Worm (Caenorhabditis elegans): ENCODE results near the gene grp-1.

grp-1 gene

DNA sequence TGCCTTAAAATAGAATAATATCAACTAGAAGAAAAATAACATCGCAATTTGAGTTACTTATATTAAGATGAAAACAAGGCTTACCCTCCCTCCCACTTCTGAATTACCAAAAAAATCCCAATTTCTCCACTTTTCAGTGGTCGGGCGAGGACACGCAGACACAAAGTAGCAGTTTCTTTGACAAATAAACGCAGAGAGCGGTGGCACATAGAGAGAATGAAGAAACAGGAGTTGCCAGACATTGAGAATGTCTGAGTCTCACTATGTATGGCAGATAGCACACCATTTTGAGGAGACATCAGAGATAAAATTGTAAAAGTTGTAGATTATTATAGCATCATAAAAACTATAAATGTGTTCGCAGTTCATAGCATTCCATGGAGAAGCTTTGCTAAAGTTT, 39.7 kb downstream of the grp-1 start:
- TF ChIP-seq ceh-88 (GFP tag; IDR thresholded peaks at IDR 0.05) (no peak), ceh-8 (GFP tag; optimal IDR thresholded peaks at IDR 0.05) (no peak), nhr-28 (tag; optimal IDR thresholded peaks at IDR 0.05) (no peak), dsc-1 (tag; optimal IDR thresholded peaks at IDR 0.05) (no peak), ama-1 (optimal IDR thresholded peaks at IDR 0.05) (peak; percentile 10), nhr-71 (tag; optimal IDR thresholded peaks at IDR 0.05) (peak; percentile 80), lin-14 (GFP tag; optimal IDR thresholded peaks at IDR 0.05) (peak; percentile 84), elt-3 (tag; optimal IDR thresholded peaks at IDR 0.05) (peak in 1 of 6 experiments; percentile 30), fkh-4 (tag; optimal IDR thresholded peaks at IDR 0.05; ENCODE audit: borderline replicate concordance) (no peak), nhr-11 (tag; optimal IDR thresholded peaks at IDR 0.05) (peak; percentile 41), lsy-2 (tag; optimal IDR thresholded peaks at IDR 0.05) (peak; percentile 73 to 84), lin-15B (tag; optimal IDR thresholded peaks at IDR 0.05) (no peak), unc-86 (tag; optimal IDR thresholded peaks at IDR 0.05) (peak; percentile 46), pax-3 (tag; optimal IDR thresholded peaks at IDR 0.05) (no peak), pqm-1 (tag; optimal IDR thresholded peaks at IDR 0.05) (no peak), blmp-1 (tag; optimal IDR thresholded peaks at IDR 0.05) (peak; percentile 62), F16B12.6 (tag; optimal IDR thresholded peaks at IDR 0.05) (no peak), ceh-90 (tag; optimal IDR thresholded peaks at IDR 0.05) (no peak), C16A3.4 (tag; optimal IDR thresholded peaks at IDR 0.05) (no peak), unc-130 (tag; optimal IDR thresholded peaks at IDR 0.05) (no peak), ets-5 (GFP tag; IDR thresholded peaks at IDR 0.05) (no peak), ztf-11 (tag; optimal IDR thresholded peaks at IDR 0.05) (no peak), unc-98 (GFP tag; IDR thresholded peaks at IDR 0.05) (no peak), skn-1 (tag; optimal IDR thresholded peaks at IDR 0.05) (peak; percentile 52), C04F5.9 (tag; optimal IDR thresholded peaks at IDR 0.05) (no peak), alr-1 (tag; optimal IDR thresholded peaks at IDR 0.05; ENCODE audit: borderline replicate concordance) (no peak), fkh-10 (GFP tag; optimal IDR thresholded peaks at IDR 0.05) (no peak), efl-1 (optimal IDR thresholded peaks at IDR 0.05) (peak; percentile 77 to 95), efl-1 (GFP tag; optimal IDR thresholded peaks at IDR 0.05 in 1 of 2) (peak; percentile 22 to 73), dpl-1 (GFP tag; optimal IDR thresholded peaks at IDR 0.05) (peak in 2 of 3 experiments; percentile 33 to 36), ces-1 (GFP tag; optimal IDR thresholded peaks at IDR 0.05) (no peak), irx-1 (tag; optimal IDR thresholded peaks at IDR 0.05) (peak; percentile 16), aly-2 (tag; optimal IDR thresholded peaks at IDR 0.05) (no peak), zag-1 (tag; optimal IDR thresholded peaks at IDR 0.05) (no peak), lin-13 (GFP tag; optimal IDR thresholded peaks at IDR 0.05) (peak; percentile 57), tlp-1 (tag; optimal IDR thresholded peaks at IDR 0.05) (no peak), hlh-4 (tag; optimal IDR thresholded peaks at IDR 0.05) (no peak), snu-23 (GFP tag; optimal IDR thresholded peaks at IDR 0.05) (peak; percentile 77), vab-15 (tag; optimal IDR thresholded peaks at IDR 0.05) (no peak), lir-3 (tag; optimal IDR thresholded peaks at IDR 0.05; ENCODE audit: poor library complexity) (peak; percentile 58), mdl-1 (tag; optimal IDR thresholded peaks at IDR 0.05) (peak in 1 of 2 experiments; percentile 46), nhr-237 (tag; optimal IDR thresholded peaks at IDR 0.05) (peak; percentile 52), nhr-77 (tag; optimal IDR thresholded peaks at IDR 0.05) (peak; percentile 48), sup-37 (GFP tag; optimal IDR thresholded peaks at IDR 0.05) (no peak), tbx-2 (tag; optimal IDR thresholded peaks at IDR 0.05) (peak; percentile 50), nhr-85 (tag) (peak; percentile 82), isw-1 (GFP tag; IDR thresholded peaks at IDR 0.05) (peak; percentile 26; the same call in 1 of the 2 replicates), mef-2 (tag; optimal IDR thresholded peaks at IDR 0.05) (no peak), pag-3 (tag; optimal IDR thresholded peaks at IDR 0.05; ENCODE audit: borderline replicate concordance, insufficient read depth) (no peak), grh-1 (GFP tag; IDR thresholded peaks at IDR 0.05) (no peak), C34B4.2 (tag; optimal IDR thresholded peaks at IDR 0.05) (no peak), rnt-1 (tag; optimal IDR thresholded peaks at IDR 0.05) (peak; percentile 71), hlh-17 (GFP tag; optimal IDR thresholded peaks at IDR 0.05; ENCODE audit: borderline replicate concordance) (no peak), Y116A8C.19 (tag; optimal IDR thresholded peaks at IDR 0.05; ENCODE audit: borderline replicate concordance) (no peak)

Measured in whole organism, L1 larva.